Worm (Caenorhabditis elegans) whole organism, L4/young adult: ENCODE measurements around the gene Y119D3B.21.

ENCODE experiments used
- W03F9.2 ChIP-seq: fragments of 150-350 bp; optimal IDR thresholded peaks from 2 replicates; lab custom pipeline; 2014; ENCODE audit warnings: missing biosample characterization, missing genetic modification characterization
- dao-5 ChIP-seq: sonication (generic microtip); optimal IDR thresholded peaks from 2 replicates; lab custom pipeline; 2016; ENCODE audit warnings: missing genotype, missing genetic modification characterization, moderate library complexity, missing compliant biosample characterization
- him-1 ChIP-seq: sonication (generic microtip); optimal IDR thresholded peaks from 2 replicates; lab custom pipeline; 2016; ENCODE audit warnings: missing genotype, missing genetic modification reagents, missing genetic modification characterization, missing compliant biosample characterization

DNA sequence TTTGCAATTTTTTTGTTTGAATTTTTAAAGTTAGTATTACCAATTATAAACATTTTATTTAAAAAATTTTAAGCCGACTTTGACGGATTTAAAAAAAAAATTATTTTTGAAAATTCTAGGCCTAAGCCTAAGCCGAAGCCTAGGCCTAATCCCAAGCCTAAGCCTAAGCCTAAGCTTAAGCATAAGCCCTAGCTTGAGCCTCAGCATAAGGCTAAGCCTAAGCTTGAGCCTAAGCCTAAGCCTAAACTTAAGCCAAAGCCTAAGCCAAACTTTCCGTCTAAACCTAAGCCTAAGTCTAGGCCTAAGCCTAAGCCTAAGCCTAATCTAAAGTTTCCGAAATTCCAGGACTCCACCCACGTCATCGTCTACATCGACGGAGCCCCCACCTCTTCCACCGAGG, 45.2 kb upstream of the Y119D3B.21 start:
- TF ChIP-seq him-1 (tag; lab: Kevin White, UChicago) (no peak), W03F9.2 (no peak), dao-5 (tag; lab: Kevin White, UChicago) (no peak)
